Fruit fly (Drosophila melanogaster) whole organism, embryonic: Measurements from ENCODE around the gene CoRest.

Experiments used
- Abd-B ChIP-seq: fragments of 200-800 bp; sonication (Bioruptor generic); optimal IDR thresholded peaks from 2 replicates; lab custom pipeline; 2018; ENCODE audit warnings: missing biosample characterization, mild to moderate bottlenecking, missing genetic modification characterization, moderate library complexity
- Aef1 ChIP-seq: fragments of 200-800 bp; sonication (Bioruptor generic); IDR thresholded peaks from 3 replicates; pipeline ENCODE4 v1.3.6; 2022; ENCODE audit warnings: missing biosample characterization, missing genetic modification characterization
- BEAF-32 ChIP-seq: fragments of 200-800 bp; sonication (Bioruptor generic); optimal IDR thresholded peaks from 3 replicates; lab custom pipeline; 2017; ENCODE audit warnings: missing biosample characterization, missing genetic modification characterization, mild to moderate bottlenecking, moderate library complexity, missing genetic modification reagents
- Bdp1 ChIP-seq: fragments of 200-800 bp; sonication (Bioruptor generic); optimal IDR thresholded peaks from 3 replicates; lab custom pipeline; 2016; ENCODE audit warnings: missing biosample characterization, missing genetic modification characterization
- CG10565 ChIP-seq: fragments of 200-800 bp; sonication (Bioruptor generic); optimal IDR thresholded peaks from 3 replicates; lab custom pipeline; 2016; ENCODE audit warnings: missing biosample characterization, mild to moderate bottlenecking, missing genetic modification characterization
- CG12155 ChIP-seq: fragments of 200-800 bp; sonication (Bioruptor generic); optimal IDR thresholded peaks from 3 replicates; lab custom pipeline; 2016; ENCODE audit warnings: missing biosample characterization, missing genetic modification characterization
- CG13424 ChIP-seq: fragments of 200-800 bp; sonication (Bioruptor generic); optimal IDR thresholded peaks from 2 replicates; lab custom pipeline; 2019; ENCODE audit warnings: missing biosample characterization, mild to moderate bottlenecking, missing genetic modification characterization, moderate library complexity
- CG14860 ChIP-seq: fragments of 200-800 bp; sonication (Bioruptor generic); IDR thresholded peaks from 3 replicates; pipeline ENCODE4 v1.3.6; 2022; ENCODE audit warnings: missing biosample characterization, missing genetic modification characterization; ENCODE audit not compliant: partially characterized antibody
- CG15269 ChIP-seq: fragments of 200-800 bp; sonication (Bioruptor generic); optimal IDR thresholded peaks from 2 replicates; lab custom pipeline; 2018; ENCODE audit warnings: missing biosample characterization, mild to moderate bottlenecking, missing genetic modification characterization, moderate library complexity
- CG15514 ChIP-seq: fragments of 200-800 bp; sonication (Bioruptor generic); optimal IDR thresholded peaks from 3 replicates; lab custom pipeline; 2017; ENCODE audit warnings: missing biosample characterization, missing genetic modification characterization, mild to moderate bottlenecking, moderate library complexity, missing genetic modification reagents
- CG15601 ChIP-seq: fragments of 200-800 bp; sonication (Bioruptor generic); optimal IDR thresholded peaks from 3 replicates; lab custom pipeline; 2019; ENCODE audit warnings: missing biosample characterization, mild to moderate bottlenecking, missing genetic modification characterization, moderate library complexity
- CG16813 ChIP-seq: fragments of 200-800 bp; sonication (Bioruptor generic); IDR thresholded peaks from 3 replicates; pipeline ENCODE4 v1.3.6; 2022; ENCODE audit warnings: missing biosample characterization, missing genetic modification characterization; ENCODE audit not compliant: partially characterized antibody
- CG31441 ChIP-seq: fragments of 200-800 bp; sonication (Bioruptor generic); IDR thresholded peaks from 2 replicates; pipeline ENCODE4 v1.3.6; 2022; ENCODE audit warnings: missing biosample characterization, missing genetic modification characterization
- CG3847 ChIP-seq: fragments of 200-800 bp; sonication (Bioruptor generic); IDR thresholded peaks from 2 replicates; pipeline ENCODE4 v1.3.6; 2022; ENCODE audit warnings: missing biosample characterization, missing genetic modification characterization
- CG6272 ChIP-seq: fragments of 200-800 bp; sonication (Bioruptor generic); IDR thresholded peaks from 2 replicates; pipeline ENCODE4 v1.3.6; 2022; ENCODE audit warnings: missing biosample characterization, missing genetic modification characterization
- CG6791 ChIP-seq: fragments of 200-800 bp; sonication (Bioruptor generic); IDR thresholded peaks from 3 replicates; pipeline ENCODE4 v1.3.6; 2022; ENCODE audit warnings: missing biosample characterization, missing genetic modification characterization; ENCODE audit not compliant: partially characterized antibody
- CG7786 ChIP-seq: fragments of 200-800 bp; sonication (Bioruptor generic); optimal IDR thresholded peaks from 2 replicates; lab custom pipeline; 2016; ENCODE audit warnings: missing biosample characterization, missing genetic modification characterization
- CG8388 ChIP-seq: fragments of 200-800 bp; sonication (Bioruptor generic); optimal IDR thresholded peaks from 2 replicates; lab custom pipeline; 2019; ENCODE audit warnings: missing biosample characterization, mild to moderate bottlenecking, missing genetic modification characterization, moderate library complexity
- CG8478 ChIP-seq: fragments of >200 bp; optimal IDR thresholded peaks from 2 replicates; lab custom pipeline; 2018
- Chrac-16 ChIP-seq: fragments of 200-800 bp; sonication (Bioruptor generic); optimal IDR thresholded peaks from 3 replicates; lab custom pipeline; 2016; ENCODE audit warnings: missing biosample characterization, missing genetic modification characterization
- Doc3 ChIP-seq: fragments of 200-800 bp; sonication (Bioruptor generic); IDR thresholded peaks from 3 replicates; pipeline ENCODE4 v1.3.6; 2022; ENCODE audit warnings: missing biosample characterization, missing genetic modification characterization; ENCODE audit not compliant: partially characterized antibody
- Dp ChIP-seq: fragments of 200-800 bp; sonication (Bioruptor generic); optimal IDR thresholded peaks from 2 replicates; lab custom pipeline; 2018; ENCODE audit warnings: missing biosample characterization, mild to moderate bottlenecking, missing genetic modification characterization, moderate library complexity
- HLH4C ChIP-seq: fragments of 200-800 bp; sonication (Bioruptor generic); IDR thresholded peaks from 3 replicates; pipeline ENCODE4 v1.3.6; 2022; ENCODE audit warnings: missing biosample characterization, missing genetic modification characterization; ENCODE audit not compliant: partially characterized antibody
- MBD-R2 ChIP-seq: fragments of 200-800 bp; sonication (Bioruptor generic); IDR thresholded peaks from 2 replicates; pipeline ENCODE4 v1.3.6; 2022; ENCODE audit warnings: missing biosample characterization, missing genetic modification characterization
- Myb ChIP-seq: fragments of 200-800 bp; sonication (Bioruptor generic); optimal IDR thresholded peaks from 2 replicates; lab custom pipeline; 2016; ENCODE audit warnings: missing biosample characterization, missing genetic modification characterization
- Nf-YA ChIP-seq: fragments of 200-800 bp; sonication (Bioruptor generic); IDR thresholded peaks from 2 replicates; pipeline ENCODE4 v1.3.6; 2022; ENCODE audit warnings: missing biosample characterization, missing genetic modification characterization
- Nf-YC ChIP-seq: fragments of 200-800 bp; optimal IDR thresholded peaks from 3 replicates; lab custom pipeline; 2019; ENCODE audit warnings: missing biosample characterization, mild to moderate bottlenecking, missing genetic modification characterization, moderate library complexity
- Pdp1 ChIP-seq, 2 experiments: fragments of 200-800 bp; sonication (Bioruptor generic); optimal IDR thresholded peaks; 3 replicates each; lab custom pipeline; 2016; ENCODE audit warnings: missing biosample characterization in 2 of 2, missing genetic modification characterization in 2 of 2, mild to moderate bottlenecking in 1 of 2, moderate library complexity in 1 of 2
- Ptx1 ChIP-seq: fragments of 200-800 bp; sonication (Bioruptor generic); IDR thresholded peaks from 2 replicates; pipeline ENCODE4 v1.3.6; 2022; ENCODE audit warnings: missing biosample characterization, missing genetic modification characterization
- Rfx ChIP-seq: fragments of 200-800 bp; sonication (Bioruptor generic); IDR thresholded peaks from 2 replicates; pipeline ENCODE4 v1.3.6; 2022; ENCODE audit warnings: missing biosample characterization, missing genetic modification characterization
- al ChIP-seq: fragments of 200-800 bp; sonication (Bioruptor generic); IDR thresholded peaks from 2 replicates; pipeline ENCODE4 v1.3.6; 2022; ENCODE audit warnings: missing biosample characterization, missing genetic modification characterization
- ap ChIP-seq: fragments of 200-800 bp; sonication (Bioruptor generic); IDR thresholded peaks from 2 replicates; pipeline ENCODE4 v1.3.6; 2022; ENCODE audit warnings: missing biosample characterization, missing genetic modification characterization
- bbx ChIP-seq: fragments of 200-800 bp; sonication (Bioruptor generic); IDR thresholded peaks from 2 replicates; pipeline ENCODE4 v1.3.6; 2022; ENCODE audit warnings: missing biosample characterization, missing genetic modification characterization; ENCODE audit not compliant: partially characterized antibody
- chm ChIP-seq: fragments of 200-800 bp; sonication (Bioruptor generic); IDR thresholded peaks from 2 replicates; pipeline ENCODE4 v1.3.6; 2022; ENCODE audit warnings: missing biosample characterization, missing genetic modification characterization
- dpn ChIP-seq, 2 experiments: fragments of 200-800 bp; sonication (Bioruptor generic); optimal IDR thresholded peaks; 3 replicates each; lab custom pipeline; 2016; ENCODE audit warnings: missing biosample characterization in 2 of 2, missing genetic modification characterization in 2 of 2
- dysf ChIP-seq: fragments of 200-800 bp; sonication (Bioruptor generic); IDR thresholded peaks from 3 replicates; pipeline ENCODE4 v1.3.6; 2022; ENCODE audit warnings: missing biosample characterization, missing genetic modification characterization
- gfzf ChIP-seq: fragments of 200-800 bp; sonication (Bioruptor generic); optimal IDR thresholded peaks from 2 replicates; lab custom pipeline; 2016; ENCODE audit warnings: missing biosample characterization, mild to moderate bottlenecking, missing genetic modification characterization, moderate library complexity
- hbn ChIP-seq: fragments of 200-800 bp; sonication (Bioruptor generic); IDR thresholded peaks from 2 replicates; pipeline ENCODE4 v1.3.6; 2022; ENCODE audit warnings: missing biosample characterization, missing genetic modification characterization; ENCODE audit not compliant: partially characterized antibody
- insv ChIP-seq, 2 experiments: fragments of 200-800 bp; sonication (Bioruptor generic); optimal IDR thresholded peaks; 3 replicates each; lab custom pipeline; 2016 to 2018; ENCODE audit warnings: missing biosample characterization in 2 of 2, missing genetic modification characterization in 2 of 2
- knrl ChIP-seq: fragments of 200-800 bp; sonication (Bioruptor generic); IDR thresholded peaks from 3 replicates; pipeline ENCODE4 v1.3.6; 2022; ENCODE audit warnings: missing biosample characterization, missing genetic modification characterization; ENCODE audit not compliant: partially characterized antibody
- lilli ChIP-seq: fragments of 200-800 bp; sonication (Bioruptor generic); optimal IDR thresholded peaks from 3 replicates; lab custom pipeline; 2016; ENCODE audit warnings: missing biosample characterization, missing genetic modification characterization
- pfk ChIP-seq: fragments of 200-800 bp; sonication (Bioruptor generic); optimal IDR thresholded peaks from 2 replicates; lab custom pipeline; 2018; ENCODE audit warnings: missing biosample characterization, mild to moderate bottlenecking, missing genetic modification characterization, moderate library complexity
- sna ChIP-seq: fragments of 200-800 bp; sonication (Bioruptor generic); IDR thresholded peaks from 2 replicates; pipeline ENCODE4 v1.3.6; 2022; ENCODE audit warnings: missing biosample characterization, missing genetic modification characterization; ENCODE audit not compliant: partially characterized antibody
- tna ChIP-seq: fragments of 200-800 bp; sonication (Bioruptor generic); IDR thresholded peaks from 2 replicates; pipeline ENCODE4 v1.3.6; 2022; ENCODE audit warnings: missing biosample characterization, missing genetic modification characterization; ENCODE audit not compliant: partially characterized antibody
- zen2 ChIP-seq: fragments of 200-800 bp; sonication (Bioruptor generic); IDR thresholded peaks from 3 replicates; pipeline ENCODE4 v1.3.6; 2022; ENCODE audit warnings: missing biosample characterization, missing genetic modification characterization; ENCODE audit not compliant: partially characterized antibody

CoRest gene

DNA sequence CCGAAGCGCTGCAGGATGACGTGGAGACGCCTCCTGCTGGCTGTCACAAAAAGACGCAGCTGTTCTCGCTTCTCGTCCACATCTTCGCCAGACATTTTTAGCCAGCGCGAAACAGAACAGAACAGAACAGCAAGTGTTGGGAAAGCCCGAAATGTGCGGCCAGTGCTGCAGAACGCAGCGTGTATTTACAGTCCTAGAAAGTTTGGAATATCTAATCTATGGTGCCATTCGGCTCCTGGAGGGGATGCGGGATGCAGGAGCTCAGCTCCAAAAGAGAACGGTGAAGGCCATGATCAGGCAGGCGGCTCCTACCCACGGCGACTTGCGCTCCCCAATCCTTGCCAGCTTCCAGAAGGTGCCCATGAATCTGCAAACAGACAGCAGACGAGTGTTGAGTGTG, 27.4 kb upstream of the CoRest start, which contains the start of gene CG12204 (continued):
- TF ChIP-seq chm (GFP tag; lab: Robert Waterston, UW) (no peak; the same call in 1 of the 2 replicates), ap (no peak)

- TF ChIP-seq chm (GFP tag; lab: Robert Waterston, UW), result 0 out of 2 replicates have a peak, but pooled peaks have one; percentile 11
- TF ChIP-seq BEAF-32 (GFP tag; lab: Kevin White, UChicago), result peak; percentile 92
- TF ChIP-seq Myb (GFP tag; lab: Kevin White, UChicago), result peak; percentile 89
- TF ChIP-seq zen2, result peak; percentile 78
- peak; percentile 40; the same call in 1 of the 2 replicates for TF ChIP-seq CG6272
- peak in 1 of 2 experiments; percentile 14 for TF ChIP-seq insv (GFP tag; optimal IDR thresholded peaks at IDR 0.05; lab: Kevin White, UChicago)
- no peak for TF ChIP-seq CG15269 (tag; lab: Kevin White, UChicago)
- TF ChIP-seq CG8478, result no peak
- TF ChIP-seq CG7786 (GFP tag; lab: Kevin White, UChicago), result peak; percentile 14
- TF ChIP-seq Chrac-16 (GFP tag; lab: Kevin White, UChicago), result peak; percentile 16
- TF ChIP-seq CG15601 (tag; lab: Kevin White, UChicago), result peak; percentile 11
- TF ChIP-seq CG16813 (GFP tag; lab: Robert Waterston, UW), result peak; percentile 92
- peak; percentile 91 for TF ChIP-seq knrl (GFP tag; lab: Robert Waterston, UW)
- TF ChIP-seq lilli (GFP tag; lab: Kevin White, UChicago), result peak; percentile 10
- peak; percentile 45; the same call in 1 of the 2 replicates for TF ChIP-seq CG3847 (GFP tag; lab: Robert Waterston, UW)
- peak; percentile 46 for TF ChIP-seq Rfx
- no peak for TF ChIP-seq Bdp1 (GFP tag; lab: Kevin White, UChicago)
- TF ChIP-seq hbn (GFP tag; lab: Robert Waterston, UW), result peak; percentile 61
- TF ChIP-seq CG15514, result peak; percentile 98
- peak in 1 of 2 experiments; percentile 33 for TF ChIP-seq dpn (GFP tag; optimal IDR thresholded peaks at IDR 0.05; lab: Kevin White, UChicago)
- TF ChIP-seq tna (GFP tag; lab: Robert Waterston, UW), result peak; percentile 89
- peak in 1 of 2 experiments; percentile 30 for TF ChIP-seq Pdp1 (GFP tag; optimal IDR thresholded peaks at IDR 0.05; lab: Kevin White, UChicago)
- no peak for TF ChIP-seq CG12155
- TF ChIP-seq CG8388 (GFP tag; lab: Kevin White, UChicago), result no peak
- peak; percentile 41; the same call in 1 of the 3 replicates for TF ChIP-seq dysf (GFP tag; lab: Robert Waterston, UW)
- 0 out of 3 replicates have a peak, but pooled peaks have one; percentile 23 for TF ChIP-seq Aef1 (GFP tag; lab: Robert Waterston, UW)
- TF ChIP-seq al (GFP tag; lab: Robert Waterston, UW), result peak; percentile 20; the same call in 1 of the 2 replicates
- peak; percentile 39 for TF ChIP-seq sna (GFP tag; lab: Robert Waterston, UW)
- TF ChIP-seq MBD-R2, result peak; percentile 33
- TF ChIP-seq Ptx1 (GFP tag; lab: Robert Waterston, UW), result peak; percentile 38; the same call in 1 of the 2 replicates
- peak; percentile 94 for TF ChIP-seq CG6791
- TF ChIP-seq CG13424, result peak; percentile 1
- peak; percentile 17 for TF ChIP-seq Nf-YC (tag; lab: Kevin White, UChicago)
- peak; percentile 89 for TF ChIP-seq HLH4C (GFP tag; lab: Robert Waterston, UW)
- no peak for TF ChIP-seq Nf-YA (GFP tag; lab: Robert Waterston, UW)
- TF ChIP-seq CG10565, result no peak
- TF ChIP-seq CG31441 (GFP tag; lab: Robert Waterston, UW), result no peak
- peak; percentile 97 for TF ChIP-seq bbx
- TF ChIP-seq pfk, result peak; percentile 31
- TF ChIP-seq CG14860 (GFP tag; lab: Robert Waterston, UW), result peak; percentile 85
- TF ChIP-seq Abd-B (GFP tag; lab: Kevin White, UChicago), result peak; percentile 26
- TF ChIP-seq Dp (GFP tag; lab: Kevin White, UChicago), result peak; percentile 48
- TF ChIP-seq gfzf (GFP tag; lab: Kevin White, UChicago), result peak; percentile 31
- peak; percentile 60 for TF ChIP-seq Doc3 (GFP tag; lab: Robert Waterston, UW)
Observed at dm6 chrX:19494830-19495610, 26.7 kb upstream of the CoRest start, which contains the start of the genes ksh, CG14200 and Pfrx. Gene ksh, minus strand, starts transcription at chrX:19494992. Gene CG14200, plus strand, starts transcription at chrX:19495505. Gene Pfrx, plus strand, starts transcription at chrX:19495505.
